Worm (Caenorhabditis elegans) whole organism, young adult: ENCODE results near the gene F14B8.6.
A peak's percentile ranks its signal among the peaks of the same experiment; 100 is the strongest.

Experiments
- C17E4.6 ChIP-seq: fragments of 200-800 bp; sonication (Bioruptor generic); IDR thresholded peaks from 2 replicates; pipeline ENCODE4 v1.3.6; 2022; ENCODE audit warnings: missing genetic modification reagents, missing genetic modification characterization, missing compliant biosample characterization
- F52B5.7 ChIP-seq: sonication (generic microtip); optimal IDR thresholded peaks from 2 replicates; lab custom pipeline; 2016; ENCODE audit warnings: mild to moderate bottlenecking, missing genetic modification characterization, missing compliant biosample characterization
- F57C9.4 ChIP-seq: sonication (generic microtip); optimal IDR thresholded peaks from 2 replicates; lab custom pipeline; 2017; ENCODE audit warnings: mild to moderate bottlenecking, missing genetic modification characterization, missing compliant biosample characterization
- K11D2.4 ChIP-seq: fragments of 200-800 bp; sonication (Bioruptor generic); IDR thresholded peaks from 2 replicates; pipeline ENCODE4 v1.3.6; 2022; ENCODE audit warnings: missing genetic modification reagents, missing genetic modification characterization, missing compliant biosample characterization
- Y67H2A.10 ChIP-seq: fragments of 200-800 bp; sonication (Bioruptor generic); conservative IDR thresholded peaks from 2 replicates; pipeline ENCODE4 v1.3.6; 2022; ENCODE audit warnings: missing genetic modification reagents, missing genetic modification characterization, missing compliant biosample characterization
- Y79H2A.3 ChIP-seq: fragments of 200-800 bp; sonication (Bioruptor generic); conservative IDR thresholded peaks from 2 replicates; pipeline ENCODE4 v1.3.6; 2022; ENCODE audit warnings: missing genetic modification reagents, missing genetic modification characterization, missing compliant biosample characterization
- atf-7 ChIP-seq: sonication (generic microtip); optimal IDR thresholded peaks from 2 replicates; lab custom pipeline; 2017; ENCODE audit warnings: mild to moderate bottlenecking, missing genetic modification characterization, missing compliant biosample characterization
- athp-1 ChIP-seq: sonication (generic microtip); optimal IDR thresholded peaks from 2 replicates; lab custom pipeline; 2017; ENCODE audit warnings: mild to moderate bottlenecking, missing genetic modification characterization, missing compliant biosample characterization
- attf-5 ChIP-seq: fragments of 200-800 bp; sonication (Bioruptor generic); optimal IDR thresholded peaks from 2 replicates; lab custom pipeline; 2018; ENCODE audit warnings: mild to moderate bottlenecking, missing genetic modification characterization, missing compliant biosample characterization
- cebp-1 ChIP-seq, 2 experiments: fragments of 200-800 bp in 1 of 2; sonication (Bioruptor generic) in 1 of 2; sonication (generic microtip) in 1 of 2; IDR thresholded peaks in 1 of 2; optimal IDR thresholded peaks in 1 of 2; 2 replicates each; pipeline versions ENCODE4 v1.3.6 to Lab custom; 2017 to 2022; ENCODE audit warnings: missing compliant biosample characterization in 2 of 2, missing genetic modification characterization in 2 of 2, mild to moderate bottlenecking in 1 of 2, missing genetic modification reagents in 1 of 2, moderate library complexity in 1 of 2
- ceh-100 ChIP-seq: fragments of 200-800 bp; sonication (Bioruptor generic); IDR thresholded peaks from 2 replicates; pipeline ENCODE4 v1.3.6; 2022; ENCODE audit warnings: missing genetic modification reagents, missing genetic modification characterization, missing compliant biosample characterization
- ceh-27 ChIP-seq: fragments of 200-800 bp; sonication (Bioruptor generic); optimal IDR thresholded peaks from 2 replicates; lab custom pipeline; 2018; ENCODE audit warnings: mild to moderate bottlenecking, missing genetic modification characterization, moderate library complexity, missing compliant biosample characterization
- dox-1 ChIP-seq: fragments of 200-800 bp; sonication (Bioruptor generic); IDR thresholded peaks from 2 replicates; pipeline ENCODE4 v1.3.6; 2022; ENCODE audit warnings: missing genetic modification reagents, missing genetic modification characterization, missing compliant biosample characterization
- dpff-1 ChIP-seq: sonication (generic microtip); optimal IDR thresholded peaks from 2 replicates; lab custom pipeline; 2017; ENCODE audit warnings: mild to moderate bottlenecking, missing genetic modification characterization, missing compliant biosample characterization
- egrh-3 ChIP-seq: fragments of 200-800 bp; sonication (Bioruptor generic); IDR thresholded peaks from 2 replicates; pipeline ENCODE4 v1.3.6; 2022; ENCODE audit warnings: missing genetic modification reagents, missing genetic modification characterization, missing compliant biosample characterization
- gei-17 ChIP-seq: fragments of 200-800 bp; sonication (Bioruptor generic); optimal IDR thresholded peaks from 2 replicates; lab custom pipeline; 2018; ENCODE audit warnings: mild to moderate bottlenecking, missing genetic modification characterization, missing compliant biosample characterization
- hmg-1.2 ChIP-seq: fragments of 200-800 bp; sonication (Bioruptor generic); IDR thresholded peaks from 2 replicates; pipeline ENCODE4 v1.3.6; 2022; ENCODE audit warnings: missing genetic modification reagents, missing genetic modification characterization, missing compliant biosample characterization
- hsf-1 ChIP-seq: fragments of 200-800 bp; sonication (Bioruptor generic); IDR thresholded peaks from 2 replicates; pipeline ENCODE4 v1.3.6; 2022; ENCODE audit warnings: missing genetic modification reagents, missing genetic modification characterization, missing compliant biosample characterization
- lag-1 ChIP-seq: fragments of 200-800 bp; sonication (Bioruptor generic); IDR thresholded peaks from 2 replicates; pipeline ENCODE4 v1.3.6; 2022; ENCODE audit warnings: missing genetic modification reagents, missing genetic modification characterization, missing compliant biosample characterization
- let-526 ChIP-seq: fragments of 200-800 bp; sonication (Bioruptor generic); IDR thresholded peaks from 2 replicates; pipeline ENCODE4 v1.3.6; 2022; ENCODE audit warnings: missing genetic modification reagents, missing genetic modification characterization, missing compliant biosample characterization
- let-607 ChIP-seq, 2 experiments: fragments of 200-800 bp in 1 of 2; sonication (Bioruptor generic) in 1 of 2; sonication (generic microtip) in 1 of 2; optimal IDR thresholded peaks; 2 replicates each; lab custom pipeline; 2016 to 2018; ENCODE audit warnings: mild to moderate bottlenecking in 2 of 2, missing compliant biosample characterization in 2 of 2, missing genetic modification characterization in 2 of 2, moderate library complexity in 2 of 2, missing genotype in 1 of 2
- lsy-27 ChIP-seq: sonication (generic microtip); optimal IDR thresholded peaks from 2 replicates; lab custom pipeline; 2017; ENCODE audit warnings: missing genetic modification characterization, mild to moderate bottlenecking, missing compliant biosample characterization, antibody characterized with exemption, missing genotype, borderline replicate concordance; ENCODE audit not compliant: insufficient read depth
- madf-10 ChIP-seq: sonication (generic microtip); optimal IDR thresholded peaks from 2 replicates; lab custom pipeline; 2016; ENCODE audit warnings: mild to moderate bottlenecking, missing genetic modification characterization, missing compliant biosample characterization
- madf-8 ChIP-seq: fragments of 200-800 bp; sonication (Bioruptor generic); conservative IDR thresholded peaks from 2 replicates; pipeline ENCODE4 v1.3.6; 2022; ENCODE audit warnings: missing genetic modification reagents, missing genetic modification characterization, missing compliant biosample characterization
- mes-4 ChIP-seq: sonication (generic microtip); optimal IDR thresholded peaks from 2 replicates; lab custom pipeline; 2016; ENCODE audit warnings: missing genotype, missing genetic modification characterization, missing compliant biosample characterization
- mxl-1 ChIP-seq: sonication (generic microtip); optimal IDR thresholded peaks from 2 replicates; lab custom pipeline; 2016; ENCODE audit warnings: missing genetic modification characterization, missing compliant biosample characterization
- pbrm-1 ChIP-seq: fragments of 200-800 bp; sonication (Bioruptor generic); IDR thresholded peaks from 2 replicates; pipeline ENCODE4 v1.3.6; 2022; ENCODE audit warnings: missing genetic modification reagents, missing genetic modification characterization, missing compliant biosample characterization
- repo-1 ChIP-seq: sonication (generic microtip); optimal IDR thresholded peaks from 2 replicates; lab custom pipeline; 2017; ENCODE audit warnings: mild to moderate bottlenecking, missing genetic modification characterization, missing compliant biosample characterization
- rpc-1 ChIP-seq, 2 experiments: fragments of 150-350 bp in 1 of 2; sonication (generic microtip) in 1 of 2; optimal IDR thresholded peaks; 2 replicates each; lab custom pipeline; 2014 to 2018; ENCODE audit warnings: missing biosample characterization in 1 of 2, missing genetic modification characterization in 1 of 2, missing genetic modification reagents in 1 of 2, missing genotype in 1 of 2
- snpc-1.3 ChIP-seq: sonication (generic microtip); optimal IDR thresholded peaks from 2 replicates; lab custom pipeline; 2017; ENCODE audit warnings: missing genetic modification characterization, mild to moderate bottlenecking, missing compliant biosample characterization, antibody characterized with exemption, moderate library complexity, missing genotype, missing genetic modification reagents; ENCODE audit not compliant: insufficient read depth
- snpc-4 ChIP-seq, 5 experiments: fragments of 150-350 bp in 1 of 5; sonication (generic microtip) in 4 of 5; optimal IDR thresholded peaks; 2 replicates each; lab custom pipeline; 2014 to 2018; ENCODE audit warnings: missing genetic modification characterization in 5 of 5, missing biosample characterization in 3 of 5, antibody characterized with exemption in 2 of 5, mild to moderate bottlenecking in 2 of 5, missing compliant biosample characterization in 2 of 5, missing genotype in 2 of 5, moderate library complexity in 2 of 5, missing genetic modification reagents in 1 of 5
- tbp1 ChIP-seq: fragments of 200-800 bp; sonication (Bioruptor generic); optimal IDR thresholded peaks from 2 replicates; lab custom pipeline; 2018; ENCODE audit warnings: mild to moderate bottlenecking, missing genetic modification characterization, missing compliant biosample characterization
- tbx-9 ChIP-seq: sonication (generic microtip); optimal IDR thresholded peaks from 2 replicates; lab custom pipeline; 2016; ENCODE audit warnings: borderline replicate concordance, missing genetic modification characterization, inconsistent platforms, missing compliant biosample characterization
- tlf-1 ChIP-seq: fragments of 200-800 bp; sonication (Bioruptor generic); optimal IDR thresholded peaks from 2 replicates; lab custom pipeline; 2018; ENCODE audit warnings: mild to moderate bottlenecking, missing genetic modification characterization, missing compliant biosample characterization
- ztf-26 ChIP-seq: sonication (generic microtip); optimal IDR thresholded peaks from 2 replicates; lab custom pipeline; 2017; ENCODE audit warnings: missing genetic modification characterization, missing compliant biosample characterization

F14B8.6 gene

ce11 chrX:6958914-6959313 lies 26.7 kb upstream of the F14B8.6 start:
- peak; percentile 10 for TF ChIP-seq ceh-27 (GFP tag; lab: Kevin White, UChicago)
- no peak for TF ChIP-seq atf-7 (tag; lab: Kevin White, UChicago)
- TF ChIP-seq, all 124 proteins: peak for 1

- TF ChIP-seq egrh-3 (GFP tag; lab: Robert Waterston, UW): no peak
- TF ChIP-seq attf-5: no peak
- no peak for TF ChIP-seq dpff-1 (tag; lab: Kevin White, UChicago)
Observed at ce11 chrX:6956299-6956698, 24.1 kb upstream of the F14B8.6 start, which contains the start of gene inx-1. TSS of gene inx-1 (minus strand) at chrX:6956399.

- TF ChIP-seq pbrm-1 (GFP tag; lab: Robert Waterston, UW) (no peak), snpc-1.3 (no peak), mes-4 (tag; lab: Kevin White, UChicago) (no peak)
- TF ChIP-seq, all 124 proteins: peak for 0
Observed at ce11 chrX:6953339-6953738, 21.1 kb upstream of the F14B8.6 start.

- TF ChIP-seq cebp-1 (GFP tag; IDR thresholded peaks at IDR 0.05; lab: Robert Waterston, UW) (no peak), cebp-1 (tag; optimal IDR thresholded peaks at IDR 0.05; lab: Kevin White, UChicago) (no peak), snpc-4 (GFP tag; optimal IDR thresholded peaks at IDR 0.05; lab: Kevin White, UChicago) (no peak), snpc-4 (tag; optimal IDR thresholded peaks at IDR 0.05; lab: Kevin White, UChicago) (no peak), mxl-1 (tag; lab: Kevin White, UChicago) (no peak), let-526 (GFP tag; lab: Robert Waterston, UW) (no peak), repo-1 (no peak), tbx-9 (no peak), athp-1 (tag; lab: Kevin White, UChicago) (no peak), madf-10 (tag; lab: Kevin White, UChicago) (no peak), rpc-1 (optimal IDR thresholded peaks at IDR 0.05; lab: Kevin White, UChicago) (no peak), rpc-1 (tag; optimal IDR thresholded peaks at IDR 0.05; lab: Kevin White, UChicago) (no peak), Y67H2A.10 (GFP tag; lab: Robert Waterston, UW) (no peak), tbp1 (GFP tag; lab: Kevin White, UChicago) (no peak), dox-1 (no peak), lag-1 (GFP tag; lab: Robert Waterston, UW) (no peak)
Observed at ce11 chrX:6946789-6947188, 14.6 kb upstream of the F14B8.6 start.

- no peak for TF ChIP-seq mes-4 (tag; lab: Kevin White, UChicago)
- TF ChIP-seq hmg-1.2 (GFP tag; lab: Robert Waterston, UW): no peak
- TF ChIP-seq ceh-100 (GFP tag; lab: Robert Waterston, UW): no peak
- no peak for TF ChIP-seq K11D2.4
- TF ChIP-seq gei-17 (GFP tag; lab: Kevin White, UChicago): no peak
- no peak for TF ChIP-seq lsy-27 (tag; lab: Kevin White, UChicago)
- TF ChIP-seq madf-8: no peak
- no peak for TF ChIP-seq snpc-1.3
- TF ChIP-seq snpc-4 (GFP tag; optimal IDR thresholded peaks at IDR 0.05; lab: Kevin White, UChicago): no peak
- TF ChIP-seq snpc-4 (tag; optimal IDR thresholded peaks at IDR 0.05; lab: Kevin White, UChicago): no peak
- TF ChIP-seq tlf-1 (GFP tag; lab: Kevin White, UChicago): no peak
- TF ChIP-seq hsf-1 (GFP tag; lab: Robert Waterston, UW): no peak
- TF ChIP-seq F57C9.4 (tag; lab: Kevin White, UChicago): no peak
- TF ChIP-seq ztf-26 (tag; lab: Kevin White, UChicago): no peak
- TF ChIP-seq C17E4.6 (GFP tag; lab: Robert Waterston, UW): no peak
- no peak for TF ChIP-seq Y79H2A.3 (GFP tag; lab: Robert Waterston, UW)
- TF ChIP-seq let-607 (tag; optimal IDR thresholded peaks at IDR 0.05; lab: Kevin White, UChicago): no peak
- TF ChIP-seq F52B5.7 (tag; lab: Kevin White, UChicago): no peak
Observed at ce11 chrX:6941711-6942110, 9.5 kb upstream of the F14B8.6 start.
